Fruit fly (Drosophila melanogaster): ENCODE data around the gene att-ORFB.
A peak's percentile ranks its signal among the peaks of the same experiment; 100 is the strongest.

The att-ORFB gene

dm6 chr3R:20549855-20550603, 4.2 kb downstream of the att-ORFB start (continued):
- peak; percentile 87 for TF ChIP-seq CG8319 (GFP tag; optimal IDR thresholded peaks at IDR 0.05)
- TF ChIP-seq CG6792 (GFP tag; optimal IDR thresholded peaks at IDR 0.05): peak; percentile 83
- peak; percentile 89 for TF ChIP-seq CG10631 (GFP tag; optimal IDR thresholded peaks at IDR 0.05)
- TF ChIP-seq Ets21C (GFP tag; optimal IDR thresholded peaks at IDR 0.05): peak; percentile 30
- TF ChIP-seq CG3919 (GFP tag; optimal IDR thresholded peaks at IDR 0.05): peak; percentile 92
- TF ChIP-seq CG6276 (GFP tag; optimal IDR thresholded peaks at IDR 0.05): peak; percentile 75
- TF ChIP-seq topi (GFP tag; optimal IDR thresholded peaks at IDR 0.05): peak; percentile 78
- TF ChIP-seq achi (GFP tag; optimal IDR thresholded peaks at IDR 0.05): peak; percentile 91
- TF ChIP-seq fd85E (GFP tag; optimal IDR thresholded peaks at IDR 0.05): peak; percentile 65
- peak; percentile 90 for TF ChIP-seq CG32006 (GFP tag; optimal IDR thresholded peaks at IDR 0.05)

DNA sequence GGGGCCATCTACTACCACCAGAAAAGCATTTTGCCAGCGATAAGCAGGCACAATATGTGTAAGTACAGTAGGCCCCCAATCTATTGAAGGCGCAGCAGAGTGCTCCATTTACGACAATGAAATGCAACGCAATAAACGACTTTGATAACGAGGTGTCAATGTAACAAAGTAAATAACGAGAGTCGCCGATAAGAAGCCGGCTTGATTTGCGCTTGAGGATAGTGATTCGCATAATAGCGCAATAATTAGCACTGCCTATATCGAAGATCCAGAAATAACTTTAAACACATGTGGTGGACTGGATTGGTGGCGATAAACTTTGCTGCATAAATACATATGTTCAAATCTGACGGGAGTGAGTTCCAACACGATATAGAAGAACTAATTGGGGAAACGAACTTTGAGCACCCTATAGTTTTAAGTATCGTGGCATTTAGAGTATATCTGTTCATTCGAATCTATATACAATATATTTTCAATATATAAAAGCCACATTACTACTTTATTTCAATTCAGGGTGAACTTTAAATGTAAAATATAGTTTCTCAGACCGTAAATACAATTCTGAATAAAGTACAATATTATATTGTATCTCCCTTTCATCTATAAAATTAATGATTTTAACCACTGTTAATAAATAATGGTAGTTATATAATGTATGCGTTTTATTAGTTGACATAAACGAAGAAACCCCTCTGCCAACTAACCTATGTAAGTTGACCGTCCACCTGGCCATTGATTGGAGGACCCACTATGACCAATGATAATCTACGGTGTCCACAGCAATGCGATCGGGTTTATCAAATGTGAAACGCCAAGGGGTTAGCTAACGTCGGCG, 5.0 kb downstream of the att-ORFB start:
- TF ChIP-seq Met (GFP tag; optimal IDR thresholded peaks at IDR 0.05) (no peak), lz (GFP tag; optimal IDR thresholded peaks at IDR 0.05) (no peak), CG32006 (GFP tag; optimal IDR thresholded peaks at IDR 0.05) (no peak), CG6792 (GFP tag; optimal IDR thresholded peaks at IDR 0.05) (no peak), CG11902 (GFP tag; optimal IDR thresholded peaks at IDR 0.05) (no peak), CG9139 (GFP tag; optimal IDR thresholded peaks at IDR 0.05) (no peak), net (GFP tag; optimal IDR thresholded peaks at IDR 0.05) (no peak), dsx (GFP tag; optimal IDR thresholded peaks at IDR 0.05; ENCODE audit: poor library complexity, severe bottlenecking) (peak; percentile 25), CG6808 (GFP tag; optimal IDR thresholded peaks at IDR 0.05) (no peak), Ets21C (GFP tag; optimal IDR thresholded peaks at IDR 0.05) (no peak), CG10669 (GFP tag; optimal IDR thresholded peaks at IDR 0.05) (peak; percentile 6), Hr38 (GFP tag; optimal IDR thresholded peaks at IDR 0.05) (no peak), CG8632 (GFP tag; optimal IDR thresholded peaks at IDR 0.05) (no peak), CG6276 (GFP tag; optimal IDR thresholded peaks at IDR 0.05) (no peak), Eip78C (GFP tag) (peak; percentile 69), esn (GFP tag; optimal IDR thresholded peaks at IDR 0.05) (no peak), fkh (GFP tag; optimal IDR thresholded peaks at IDR 0.05) (peak; percentile 10), CG3919 (GFP tag; optimal IDR thresholded peaks at IDR 0.05) (no peak), Ets96B (tag; optimal IDR thresholded peaks at IDR 0.05) (no peak), Gug (GFP tag; IDR thresholded peaks at IDR 0.05) (no peak), spab (GFP tag; optimal IDR thresholded peaks at IDR 0.05) (no peak), vri (GFP tag; optimal IDR thresholded peaks at IDR 0.05) (peak; percentile 67), CG4318 (GFP tag; optimal IDR thresholded peaks at IDR 0.05) (no peak), Lpt (GFP tag; optimal IDR thresholded peaks at IDR 0.05) (no peak), CG1621 (tag; optimal IDR thresholded peaks at IDR 0.05) (no peak), Smox (GFP tag; optimal IDR thresholded peaks at IDR 0.05) (no peak), topi (GFP tag; optimal IDR thresholded peaks at IDR 0.05) (no peak), acj6 (GFP tag; optimal IDR thresholded peaks at IDR 0.05) (no peak), CG6854 (GFP tag; optimal IDR thresholded peaks at IDR 0.05) (no peak), Eip93F (GFP tag; optimal IDR thresholded peaks at IDR 0.05) (no peak), Hr4 (GFP tag; optimal IDR thresholded peaks at IDR 0.05) (peak; percentile 4), Hr39 (GFP tag; optimal IDR thresholded peaks at IDR 0.05) (no peak), CG3032 (tag; optimal IDR thresholded peaks at IDR 0.05) (no peak), cyc (GFP tag; optimal IDR thresholded peaks at IDR 0.05) (no peak), OdsH (GFP tag; optimal IDR thresholded peaks at IDR 0.05) (no peak), CG34406 (GFP tag; optimal IDR thresholded peaks at IDR 0.05) (no peak), eg (GFP tag; IDR thresholded peaks at IDR 0.05) (0 out of 3 replicates have a peak, but pooled peaks have one; percentile 34), CG11294 (GFP tag; IDR thresholded peaks at IDR 0.05) (no peak), Sox15 (GFP tag; optimal IDR thresholded peaks at IDR 0.05) (no peak), pdm3 (GFP tag; optimal IDR thresholded peaks at IDR 0.05) (no peak), CG10631 (GFP tag; optimal IDR thresholded peaks at IDR 0.05) (no peak), ss (GFP tag; optimal IDR thresholded peaks at IDR 0.05) (no peak), CG31627 (GFP tag; optimal IDR thresholded peaks at IDR 0.05) (no peak)

All from whole organism, prepupa.